Worm (Caenorhabditis elegans): ENCODE results near the gene nhr-42.

The nhr-42 gene

DNA sequence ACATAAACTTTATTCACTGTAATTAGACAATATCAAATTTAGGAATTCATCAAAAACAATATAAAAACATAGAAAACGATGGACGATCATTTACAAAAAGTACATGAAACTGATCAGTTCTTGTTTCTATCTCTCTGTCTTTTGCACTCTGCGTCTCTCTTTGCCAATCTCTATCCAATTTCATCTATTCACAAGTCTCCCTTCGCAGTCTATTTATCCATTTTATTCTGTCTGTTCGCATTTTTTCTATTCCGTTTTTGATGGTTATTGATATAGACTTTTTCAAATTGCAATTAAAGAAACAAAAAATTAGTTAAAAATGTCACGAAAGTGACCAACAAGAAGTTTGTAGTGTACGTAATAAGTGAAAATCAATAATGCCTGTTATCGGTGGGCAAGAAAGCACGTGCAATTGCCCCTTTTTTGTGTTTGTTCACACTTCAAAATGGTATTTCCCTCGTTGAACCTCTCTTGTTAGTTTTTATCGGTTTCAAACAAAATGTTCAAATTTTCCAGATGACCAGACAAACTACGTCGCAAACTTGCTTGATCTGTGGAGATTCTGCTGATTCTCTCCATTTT lies at the start of gene nhr-42:
Gene nhr-42 (plus strand): TSS at position 517 of the 582 bp plus-strand sequence.
- TF ChIP-seq W03F9.2 (tag; optimal IDR thresholded peaks at IDR 0.05) (no peak), dao-5 (tag; optimal IDR thresholded peaks at IDR 0.05) (no peak), him-1 (tag; optimal IDR thresholded peaks at IDR 0.05) (no peak)

DNA sequence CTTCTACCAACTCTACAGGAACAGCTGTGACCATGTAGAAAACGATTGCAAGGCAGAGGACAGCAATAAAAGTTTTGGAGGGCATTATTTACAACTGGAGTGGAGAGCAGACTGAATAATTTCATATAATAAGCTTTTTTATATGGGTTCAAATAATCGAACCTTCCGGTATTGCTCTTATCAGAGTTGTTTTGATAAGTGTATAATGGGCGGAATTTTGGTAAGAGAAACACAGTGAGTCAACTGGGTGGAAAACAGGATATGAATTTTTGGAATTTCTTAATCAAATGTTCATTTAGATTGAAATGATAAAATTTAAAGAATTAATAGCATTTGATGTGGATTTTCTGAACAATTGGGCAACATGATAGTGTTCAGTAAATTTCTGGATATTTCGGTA lies 48.8 kb upstream of the nhr-42 start, which contains the start of gene Y57E12B.11:
Gene Y57E12B.11 (minus strand): TSS at position 101 of the 400 bp plus-strand sequence.
- no peak for TF ChIP-seq dao-5 (tag; optimal IDR thresholded peaks at IDR 0.05)
- no peak for TF ChIP-seq W03F9.2 (tag; optimal IDR thresholded peaks at IDR 0.05)
- no peak for TF ChIP-seq him-1 (tag; optimal IDR thresholded peaks at IDR 0.05)

- TF ChIP-seq him-1 (tag; optimal IDR thresholded peaks at IDR 0.05): no peak
- TF ChIP-seq dao-5 (tag; optimal IDR thresholded peaks at IDR 0.05): no peak
- no peak for TF ChIP-seq W03F9.2 (tag; optimal IDR thresholded peaks at IDR 0.05)
Measured at ce11 chrV:6951306-6951705, 47.3 kb upstream of the nhr-42 start, which contains the start of gene T07H8.11. TSS of gene T07H8.11 (minus strand) at chrV:6951406.

DNA sequence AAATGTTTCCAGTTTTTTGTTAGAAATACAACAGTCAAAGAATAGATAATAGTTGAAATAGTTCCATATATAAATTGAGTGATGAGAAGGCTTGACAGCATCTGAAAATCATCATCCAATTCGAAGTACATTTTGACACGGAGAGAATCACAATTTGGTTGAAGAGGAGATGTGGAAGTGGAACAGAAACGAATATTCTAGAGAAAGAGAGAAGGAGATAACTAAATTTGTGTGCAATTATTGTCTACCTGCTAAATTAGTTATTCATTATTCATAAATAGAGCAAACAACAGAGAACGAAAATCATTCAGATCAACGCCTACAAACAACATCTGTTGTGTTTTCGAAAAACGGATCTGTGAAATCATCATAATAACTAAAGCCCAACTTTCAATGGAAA lies 44.8 kb upstream of the nhr-42 start, which contains the start of gene srg-31:
Gene srg-31 (minus strand): TSS at position 101 of the 400 bp plus-strand sequence.
- no peak for TF ChIP-seq dao-5 (tag; optimal IDR thresholded peaks at IDR 0.05)
- no peak for TF ChIP-seq W03F9.2 (tag; optimal IDR thresholded peaks at IDR 0.05)
- no peak for TF ChIP-seq him-1 (tag; optimal IDR thresholded peaks at IDR 0.05)

DNA sequence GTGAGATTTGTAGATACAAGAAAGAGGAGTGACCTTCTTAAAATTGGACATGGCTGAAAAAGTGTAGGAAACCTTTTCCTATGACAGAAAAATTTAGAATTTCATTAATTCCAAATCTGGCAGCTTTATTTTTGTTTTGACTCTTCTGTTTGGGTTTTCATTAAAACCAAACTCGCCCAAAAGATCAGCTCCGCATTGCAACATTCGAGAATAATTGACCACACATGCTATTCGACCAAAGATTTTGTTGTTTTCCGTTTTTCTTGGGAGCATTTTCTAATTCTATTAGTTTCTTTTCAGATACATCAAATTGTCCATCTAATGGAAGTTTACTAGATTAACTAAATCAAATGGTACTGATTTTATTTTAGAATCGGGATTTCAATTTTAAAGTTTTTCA lies 42.4 kb upstream of the nhr-42 start, which contains the start of gene mec-1:
Gene mec-1 (plus strand): TSS at position 301 of the 400 bp plus-strand sequence.
- TF ChIP-seq dao-5 (tag; optimal IDR thresholded peaks at IDR 0.05): no peak
- no peak for TF ChIP-seq him-1 (tag; optimal IDR thresholded peaks at IDR 0.05)

ce11 chrV:6969950-6970532 lies 28.6 kb upstream of the nhr-42 start, which contains the start of gene ptr-15:
TSS of gene ptr-15 (minus strand) at chrV:6970000.
- TF ChIP-seq him-1 (tag; optimal IDR thresholded peaks at IDR 0.05): no peak
- TF ChIP-seq dao-5 (tag; optimal IDR thresholded peaks at IDR 0.05): no peak
- no peak for TF ChIP-seq W03F9.2 (tag; optimal IDR thresholded peaks at IDR 0.05)

DNA sequence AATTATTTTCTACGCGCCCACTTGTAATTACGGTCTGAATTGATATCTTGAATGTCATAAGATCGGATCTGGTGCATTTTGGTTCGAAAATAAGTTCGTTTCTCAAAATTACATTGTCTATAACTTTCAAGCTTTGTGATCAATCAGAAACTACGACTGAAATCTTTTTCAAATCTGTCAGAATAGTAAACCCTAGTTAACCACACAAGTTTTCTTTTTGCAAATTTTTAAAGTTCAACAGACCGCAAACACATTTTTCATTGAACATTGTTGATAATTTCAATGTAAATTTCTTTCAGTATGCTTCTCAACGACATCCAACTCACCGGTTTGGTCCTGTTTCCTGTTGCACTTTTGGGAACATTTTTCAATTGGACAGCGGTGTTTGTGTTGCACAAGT lies 27.1 kb upstream of the nhr-42 start, which contains the start of gene srx-59:
Gene srx-59 (plus strand): TSS at position 301 of the 400 bp plus-strand sequence.
- TF ChIP-seq him-1 (tag; optimal IDR thresholded peaks at IDR 0.05) (no peak), W03F9.2 (tag; optimal IDR thresholded peaks at IDR 0.05) (no peak), dao-5 (tag; optimal IDR thresholded peaks at IDR 0.05) (no peak)

ce11 chrV:6976047-6976446 lies 22.6 kb upstream of the nhr-42 start, which contains the start of gene srx-16:
TSS of gene srx-16 (plus strand) at chrV:6976347.
- no peak for TF ChIP-seq him-1 (tag; optimal IDR thresholded peaks at IDR 0.05)
- no peak for TF ChIP-seq dao-5 (tag; optimal IDR thresholded peaks at IDR 0.05)
- no peak for TF ChIP-seq W03F9.2 (tag; optimal IDR thresholded peaks at IDR 0.05)

DNA sequence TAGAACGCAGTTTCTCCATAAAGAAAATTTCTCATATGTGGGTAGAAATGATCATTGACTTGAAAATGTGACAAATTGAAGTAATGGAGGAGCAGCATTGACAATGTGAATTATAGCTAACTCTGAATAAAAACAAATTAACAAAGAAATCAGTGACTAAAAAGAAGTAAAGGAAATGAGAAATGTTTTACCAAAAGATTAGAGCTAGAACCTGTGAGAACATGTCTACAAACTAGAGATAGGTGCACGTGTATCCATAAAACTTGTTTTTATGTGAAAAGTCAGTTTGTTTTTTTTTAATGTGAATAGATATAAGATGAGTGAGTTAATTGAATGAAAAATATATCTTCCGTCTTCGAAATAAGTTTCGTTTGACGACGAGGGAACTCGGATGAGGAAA lies 19.6 kb upstream of the nhr-42 start, which contains the start of gene sre-12:
Gene sre-12 (minus strand): TSS at position 101 of the 400 bp plus-strand sequence.
- no peak for TF ChIP-seq him-1 (tag; optimal IDR thresholded peaks at IDR 0.05)
- TF ChIP-seq dao-5 (tag; optimal IDR thresholded peaks at IDR 0.05): no peak
- TF ChIP-seq W03F9.2 (tag; optimal IDR thresholded peaks at IDR 0.05): no peak

DNA sequence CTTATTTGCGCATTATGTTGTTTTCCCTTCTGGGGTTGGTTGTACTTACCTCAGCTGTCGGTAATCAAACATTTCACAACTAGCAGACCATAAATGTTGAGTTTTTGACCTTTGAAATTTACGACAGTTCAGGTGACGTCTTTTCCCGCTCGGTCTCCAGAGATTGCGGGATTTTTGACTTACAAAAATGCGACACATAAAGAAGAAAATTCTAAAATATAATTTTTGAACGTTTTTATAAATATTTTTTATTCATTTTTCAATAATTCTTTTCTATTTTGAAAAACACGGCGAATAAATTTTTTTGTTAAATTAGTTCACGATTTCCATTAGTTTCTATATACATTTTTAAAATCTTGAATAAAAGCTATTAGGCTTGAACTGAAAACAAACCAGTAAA lies 15.8 kb upstream of the nhr-42 start, which contains the start of gene nhr-161:
Gene nhr-161 (minus strand): TSS at position 101 of the 400 bp plus-strand sequence.
- no peak for TF ChIP-seq dao-5 (tag; optimal IDR thresholded peaks at IDR 0.05)
- no peak for TF ChIP-seq him-1 (tag; optimal IDR thresholded peaks at IDR 0.05)
- no peak for TF ChIP-seq W03F9.2 (tag; optimal IDR thresholded peaks at IDR 0.05)

- TF ChIP-seq W03F9.2 (tag; optimal IDR thresholded peaks at IDR 0.05) (no peak), him-1 (tag; optimal IDR thresholded peaks at IDR 0.05) (no peak), dao-5 (tag; optimal IDR thresholded peaks at IDR 0.05) (no peak)
Measured at ce11 chrV:6985943-6986342, 12.7 kb upstream of the nhr-42 start, which contains the start of gene nhr-163. TSS of gene nhr-163 (minus strand) at chrV:6986043.

DNA sequence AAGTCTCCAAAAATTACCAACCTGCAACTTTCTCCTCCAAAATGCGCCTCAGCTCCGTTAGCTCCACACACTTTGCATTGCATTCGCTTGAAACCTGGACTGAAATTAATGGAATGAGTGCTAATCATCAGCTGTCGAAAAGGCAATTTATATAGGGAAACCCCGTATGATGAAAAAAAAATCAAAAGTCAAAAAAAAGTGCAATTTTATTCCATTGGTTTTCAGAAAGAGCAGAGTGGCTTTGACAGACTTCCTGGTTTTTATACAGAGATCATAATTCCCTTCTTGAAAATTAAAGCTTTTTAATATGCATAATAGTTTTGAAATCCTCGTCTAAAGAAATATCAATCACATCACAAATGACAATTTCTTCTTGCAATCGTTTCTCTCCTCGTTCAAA lies 10.9 kb upstream of the nhr-42 start, which contains the start of gene nhr-139:
Gene nhr-139 (minus strand): TSS at position 101 of the 400 bp plus-strand sequence.
- TF ChIP-seq W03F9.2 (tag; optimal IDR thresholded peaks at IDR 0.05): no peak
- TF ChIP-seq him-1 (tag; optimal IDR thresholded peaks at IDR 0.05): no peak
- TF ChIP-seq dao-5 (tag; optimal IDR thresholded peaks at IDR 0.05): no peak

DNA sequence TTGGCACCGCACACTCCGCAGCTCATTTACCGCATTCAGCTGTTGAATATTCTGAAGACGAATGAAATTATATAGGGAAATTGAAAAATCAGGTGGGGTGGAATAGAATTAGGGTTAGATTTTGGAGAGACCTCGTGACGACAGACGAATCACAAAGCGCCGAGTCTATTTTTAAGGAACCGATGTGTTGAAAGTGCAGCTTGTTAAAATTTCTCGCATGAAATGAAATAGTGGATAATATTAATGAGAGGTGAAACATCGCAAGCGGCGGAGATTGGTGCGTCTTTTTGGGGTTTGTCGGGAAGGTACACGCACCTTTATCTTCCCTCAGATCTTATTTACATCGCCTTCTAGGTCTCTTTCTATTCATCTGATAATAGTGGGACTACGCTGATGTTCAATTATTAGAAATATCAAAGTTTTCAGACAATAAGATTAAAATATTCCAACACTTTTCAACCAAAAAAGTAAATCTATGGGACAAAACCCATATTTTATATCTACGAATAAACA lies 8.9 kb upstream of the nhr-42 start, which contains the start of gene nhr-140:
Gene nhr-140 (minus strand): TSS at position 51 of the 513 bp plus-strand sequence.
- TF ChIP-seq him-1 (tag; optimal IDR thresholded peaks at IDR 0.05): no peak
- no peak for TF ChIP-seq dao-5 (tag; optimal IDR thresholded peaks at IDR 0.05)
- no peak for TF ChIP-seq W03F9.2 (tag; optimal IDR thresholded peaks at IDR 0.05)

DNA sequence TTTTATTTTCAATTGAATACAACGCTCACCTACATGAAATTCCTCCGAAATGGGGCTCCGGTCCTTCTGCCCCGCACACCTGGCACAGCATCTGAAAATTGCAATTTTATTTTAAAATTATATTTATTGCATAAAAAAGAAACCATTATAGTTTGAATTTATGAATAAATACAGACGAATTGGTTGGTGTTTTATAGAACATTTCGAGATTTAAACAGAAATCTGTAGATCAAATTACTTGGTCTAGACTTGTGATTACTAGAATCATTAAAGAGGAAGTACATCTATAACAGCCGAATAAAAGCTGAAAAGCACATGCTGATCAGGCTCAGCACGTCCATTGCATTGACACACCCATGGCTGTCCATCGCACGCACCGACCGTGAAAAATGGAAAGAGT lies 6.8 kb upstream of the nhr-42 start, which contains the start of gene nhr-162:
Gene nhr-162 (minus strand): TSS at position 101 of the 400 bp plus-strand sequence.
- TF ChIP-seq him-1 (tag; optimal IDR thresholded peaks at IDR 0.05) (no peak), W03F9.2 (tag; optimal IDR thresholded peaks at IDR 0.05) (no peak), dao-5 (tag; optimal IDR thresholded peaks at IDR 0.05) (no peak)

Data from whole organism, L4/young adult.